Worm (Caenorhabditis elegans) whole organism, midembryonic: ENCODE data around the gene fbxb-81.

Source experiments
- T22C8.4 ChIP-seq: fragments of 200-800 bp; sonication (Bioruptor generic); IDR thresholded peaks from 2 replicates; pipeline ENCODE4 v1.3.6; 2022; ENCODE audit warnings: missing genetic modification characterization, missing compliant biosample characterization
- cog-1 ChIP-seq: sonication (generic microtip); optimal IDR thresholded peaks from 2 replicates; lab custom pipeline; 2016; ENCODE audit warnings: missing genetic modification characterization, missing compliant biosample characterization
- flt-1 ChIP-seq: fragments of 200-800 bp; sonication (Bioruptor generic); IDR thresholded peaks from 2 replicates; pipeline ENCODE4 v1.3.6; 2022; ENCODE audit warnings: missing genetic modification characterization, missing compliant biosample characterization
- klf-2 ChIP-seq: fragments of 200-800 bp; sonication (Bioruptor generic); conservative IDR thresholded peaks from 2 replicates; pipeline ENCODE4 v1.3.6; 2022; ENCODE audit warnings: missing genetic modification reagents, missing genetic modification characterization, missing compliant biosample characterization
- med-1 ChIP-seq: sonication (generic microtip); optimal IDR thresholded peaks from 2 replicates; lab custom pipeline; 2017; ENCODE audit warnings: missing genetic modification characterization, mild to moderate bottlenecking, missing compliant biosample characterization, antibody characterized with exemption, missing genetic modification reagents; ENCODE audit not compliant: insufficient read depth
- ztf-23 ChIP-seq: fragments of 200-800 bp; sonication (Bioruptor generic); IDR thresholded peaks from 2 replicates; pipeline ENCODE4 v1.3.6; 2022; ENCODE audit warnings: missing genetic modification reagents, missing genetic modification characterization, missing compliant biosample characterization
- ztf-29 ChIP-seq: fragments of 200-800 bp; sonication (Bioruptor generic); IDR thresholded peaks from 2 replicates; pipeline ENCODE4 v1.3.6; 2022; ENCODE audit warnings: missing genetic modification reagents, missing genetic modification characterization, missing compliant biosample characterization

DNA sequence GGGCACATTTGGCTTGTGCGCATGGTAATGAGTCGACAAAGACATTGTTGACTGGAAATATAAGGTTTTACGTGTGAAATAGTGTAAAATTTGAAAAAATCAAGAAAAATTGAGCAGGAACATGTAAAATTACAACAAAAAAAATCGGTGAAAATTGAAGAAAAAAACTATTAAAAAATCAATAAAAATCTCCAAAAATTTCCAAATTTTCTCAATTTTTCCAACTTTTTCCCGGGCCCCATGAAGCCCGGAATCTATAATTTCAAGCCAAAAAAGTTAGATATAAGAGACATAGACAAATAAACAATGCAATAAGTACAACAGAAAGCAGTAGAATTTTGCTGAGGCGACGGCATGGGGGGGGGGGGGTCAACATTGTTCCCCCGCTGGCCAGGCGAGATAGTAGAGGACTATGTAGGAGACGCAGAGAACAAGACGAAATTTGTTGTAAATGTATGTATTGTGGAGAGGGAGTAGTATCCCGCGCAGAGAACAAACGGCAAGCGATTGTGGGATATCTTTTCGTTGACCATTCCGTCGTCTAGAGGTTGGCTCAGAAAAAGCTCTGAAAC lies 46.2 kb downstream of the fbxb-81 start, which contains the start of gene pat-4:
- TF ChIP-seq T22C8.4 (GFP tag; lab: Robert Waterston, UW) (no peak), ztf-23 (GFP tag; lab: Robert Waterston, UW) (no peak), klf-2 (GFP tag; lab: Robert Waterston, UW) (no peak), cog-1 (tag; lab: Kevin White, UChicago) (no peak), flt-1 (GFP tag; lab: Robert Waterston, UW) (no peak), ztf-29 (GFP tag; lab: Robert Waterston, UW) (no peak), med-1 (no peak)
